Worm (Caenorhabditis elegans) whole organism, L2 larva: ENCODE measurements around the gene sym-4.

Experiments
- C34F6.9 ChIP-seq: fragments of 150-350 bp; optimal IDR thresholded peaks from 2 replicates; lab custom pipeline; 2014; ENCODE audit warnings: missing biosample characterization, missing genetic modification characterization
- F13H6.1 ChIP-seq: sonication (generic microtip); optimal IDR thresholded peaks from 2 replicates; lab custom pipeline; 2016; ENCODE audit warnings: missing genetic modification characterization, missing compliant biosample characterization
- R02D3.7 ChIP-seq: fragments of 150-350 bp; optimal IDR thresholded peaks from 2 replicates; lab custom pipeline; 2014; ENCODE audit warnings: missing biosample characterization, missing genetic modification characterization
- Y55F3AM.14 ChIP-seq: fragments of 200-800 bp; sonication (Bioruptor generic); optimal IDR thresholded peaks from 2 replicates; lab custom pipeline; 2018; ENCODE audit warnings: mild to moderate bottlenecking, missing genetic modification characterization, missing compliant biosample characterization
- ZK546.5 ChIP-seq: sonication (generic microtip); optimal IDR thresholded peaks from 2 replicates; lab custom pipeline; 2017; ENCODE audit warnings: missing biosample characterization, missing genetic modification characterization
- alr-1 ChIP-seq: fragments of 150-350 bp; optimal IDR thresholded peaks from 2 replicates; lab custom pipeline; 2014; ENCODE audit warnings: missing biosample characterization, missing genetic modification characterization
- aly-2 ChIP-seq: fragments of 150-350 bp; optimal IDR thresholded peaks from 2 replicates; lab custom pipeline; 2014; ENCODE audit warnings: missing biosample characterization, missing genetic modification characterization
- ama-1 ChIP-seq: fragments of 150-350 bp; optimal IDR thresholded peaks from 2 replicates; lab custom pipeline; 2018; ENCODE audit warnings: inconsistent platforms
- blmp-1 ChIP-seq: sonication (generic microtip); optimal IDR thresholded peaks from 2 replicates; lab custom pipeline; 2017; ENCODE audit warnings: missing genetic modification characterization, mild to moderate bottlenecking, missing compliant biosample characterization, antibody characterized with exemption, moderate library complexity; ENCODE audit not compliant: insufficient read depth
- ceh-16 ChIP-seq: fragments of 150-350 bp; optimal IDR thresholded peaks from 2 replicates; lab custom pipeline; 2014; ENCODE audit warnings: missing biosample characterization, missing genetic modification characterization
- ceh-82 ChIP-seq: fragments of 150-350 bp; optimal IDR thresholded peaks from 2 replicates; lab custom pipeline; 2014; ENCODE audit warnings: missing biosample characterization, missing genetic modification characterization
- crh-2 ChIP-seq: sonication (generic microtip); optimal IDR thresholded peaks from 2 replicates; lab custom pipeline; 2017; ENCODE audit warnings: missing biosample characterization, missing genetic modification characterization
- dmd-4 ChIP-seq: sonication (generic microtip); optimal IDR thresholded peaks from 2 replicates; lab custom pipeline; 2017; ENCODE audit warnings: missing biosample characterization, missing genetic modification characterization
- egl-27 ChIP-seq: sonication (generic microtip); optimal IDR thresholded peaks from 3 replicates; lab custom pipeline; 2017; ENCODE audit warnings: missing biosample characterization, missing genetic modification reagents, missing genetic modification characterization
- elt-1 ChIP-seq: fragments of 150-350 bp; optimal IDR thresholded peaks from 2 replicates; lab custom pipeline; 2014; ENCODE audit warnings: missing biosample characterization, missing genetic modification characterization
- elt-3 ChIP-seq: sonication (generic microtip); optimal IDR thresholded peaks from 2 replicates; lab custom pipeline; 2017; ENCODE audit warnings: missing biosample characterization, missing genetic modification characterization
- fos-1 ChIP-seq: fragments of 150-350 bp; optimal IDR thresholded peaks from 2 replicates; lab custom pipeline; 2014; ENCODE audit warnings: missing biosample characterization, missing genetic modification characterization
- gmeb-1 ChIP-seq: fragments of 150-350 bp; optimal IDR thresholded peaks from 2 replicates; lab custom pipeline; 2014; ENCODE audit warnings: missing biosample characterization, missing genetic modification characterization
- lin-11 ChIP-seq: fragments of 150-350 bp; sonication (generic microtip); optimal IDR thresholded peaks from 2 replicates; lab custom pipeline; 2014; ENCODE audit warnings: missing biosample characterization, missing genetic modification characterization, inconsistent platforms, mixed read lengths
- lin-13 ChIP-seq: fragments of 150-350 bp; optimal IDR thresholded peaks from 2 replicates; lab custom pipeline; 2014; ENCODE audit warnings: missing biosample characterization, missing genetic modification reagents, missing genetic modification characterization
- lin-39 ChIP-seq: fragments of 150-350 bp; optimal IDR thresholded peaks from 2 replicates; lab custom pipeline; 2014; ENCODE audit warnings: missing biosample characterization, missing genetic modification reagents, missing genetic modification characterization
- lsy-2 ChIP-seq, 2 experiments: fragments of 150-350 bp in 1 of 2; sonication (generic microtip) in 1 of 2; optimal IDR thresholded peaks; 2 replicates each; lab custom pipeline; 2014 to 2017; ENCODE audit warnings: missing biosample characterization in 2 of 2, missing genetic modification characterization in 2 of 2
- mab-5 ChIP-seq: fragments of 150-350 bp; optimal IDR thresholded peaks from 2 replicates; lab custom pipeline; 2014; ENCODE audit warnings: missing biosample characterization, missing genetic modification characterization
- mbf-1 ChIP-seq: sonication (generic microtip); optimal IDR thresholded peaks from 2 replicates; lab custom pipeline; 2017; ENCODE audit warnings: missing biosample characterization, missing genetic modification characterization
- mdl-1 ChIP-seq, 2 experiments: fragments of 150-350 bp in 1 of 2; sonication (generic microtip) in 1 of 2; optimal IDR thresholded peaks; 2 replicates each; lab custom pipeline; 2017; ENCODE audit warnings: missing biosample characterization in 2 of 2, missing genetic modification characterization in 2 of 2
- nhr-10 ChIP-seq: sonication (generic microtip); optimal IDR thresholded peaks from 2 replicates; lab custom pipeline; 2017; ENCODE audit warnings: missing biosample characterization, missing genetic modification characterization
- nhr-11 ChIP-seq: fragments of 150-350 bp; optimal IDR thresholded peaks from 2 replicates; lab custom pipeline; 2014; ENCODE audit warnings: missing biosample characterization, missing genetic modification characterization
- nhr-12 ChIP-seq: fragments of 150-350 bp; optimal IDR thresholded peaks from 2 replicates; lab custom pipeline; 2014; ENCODE audit warnings: missing biosample characterization, missing genetic modification characterization
- nhr-129 ChIP-seq: fragments of 150-350 bp; optimal IDR thresholded peaks from 2 replicates; lab custom pipeline; 2014; ENCODE audit warnings: missing biosample characterization, missing genetic modification characterization
- nhr-21 ChIP-seq: fragments of 150-350 bp; optimal IDR thresholded peaks from 2 replicates; lab custom pipeline; 2014; ENCODE audit warnings: missing biosample characterization, missing genetic modification characterization
- nhr-23 ChIP-seq: fragments of 150-350 bp; optimal IDR thresholded peaks from 2 replicates; lab custom pipeline; 2014; ENCODE audit warnings: missing biosample characterization, missing genetic modification reagents, missing genetic modification characterization
- nhr-237 ChIP-seq: fragments of 150-350 bp; optimal IDR thresholded peaks from 2 replicates; lab custom pipeline; 2014; ENCODE audit warnings: missing biosample characterization, missing genetic modification characterization
- nhr-25 ChIP-seq: fragments of 150-350 bp; sonication (generic microtip); optimal IDR thresholded peaks from 3 replicates; lab custom pipeline; 2014; ENCODE audit warnings: missing biosample characterization, missing genetic modification characterization
- nhr-6 ChIP-seq: fragments of 150-350 bp; optimal IDR thresholded peaks from 2 replicates; lab custom pipeline; 2014; ENCODE audit warnings: missing biosample characterization, missing genetic modification characterization
- nhr-77 ChIP-seq: fragments of 150-350 bp; optimal IDR thresholded peaks from 2 replicates; lab custom pipeline; 2014; ENCODE audit warnings: missing biosample characterization, missing genetic modification characterization
- peb-1 ChIP-seq: fragments of 150-350 bp; optimal IDR thresholded peaks from 2 replicates; lab custom pipeline; 2014; ENCODE audit warnings: missing biosample characterization, missing genetic modification characterization
- sem-4 ChIP-seq: fragments of 150-350 bp; optimal IDR thresholded peaks from 2 replicates; lab custom pipeline; 2014; ENCODE audit warnings: missing biosample characterization, missing genetic modification reagents, missing genetic modification characterization
- skn-1 ChIP-seq: sonication (generic microtip); optimal IDR thresholded peaks from 2 replicates; lab custom pipeline; 2017; ENCODE audit warnings: missing biosample characterization, missing genetic modification characterization
- sma-3 ChIP-seq: sonication (generic microtip); optimal IDR thresholded peaks from 2 replicates; lab custom pipeline; 2016; ENCODE audit warnings: missing genetic modification reagents, missing genetic modification characterization, missing compliant biosample characterization
- sma-9 ChIP-seq, 2 experiments: fragments of 150-350 bp in 1 of 2; sonication (generic microtip) in 1 of 2; optimal IDR thresholded peaks; 2 replicates each; lab custom pipeline; 2014 to 2016; ENCODE audit warnings: missing genetic modification characterization in 2 of 2, mild to moderate bottlenecking in 1 of 2, missing biosample characterization in 1 of 2, missing compliant biosample characterization in 1 of 2, missing genetic modification reagents in 1 of 2, moderate library complexity in 1 of 2
- snpc-4 ChIP-seq: fragments of 150-350 bp; optimal IDR thresholded peaks from 2 replicates; lab custom pipeline; 2014; ENCODE audit warnings: missing biosample characterization, missing genetic modification characterization
- unc-39 ChIP-seq: fragments of 150-350 bp; optimal IDR thresholded peaks from 2 replicates; lab custom pipeline; 2014; ENCODE audit warnings: missing biosample characterization, missing genetic modification characterization
- unc-55 ChIP-seq: fragments of 150-350 bp; sonication (generic microtip); optimal IDR thresholded peaks from 3 replicates; lab custom pipeline; 2014; ENCODE audit warnings: missing biosample characterization, missing genetic modification reagents, missing genetic modification characterization
- unc-62 ChIP-seq: fragments of 150-350 bp; optimal IDR thresholded peaks from 2 replicates; lab custom pipeline; 2014; ENCODE audit warnings: missing biosample characterization, missing genetic modification reagents, missing genetic modification characterization
- zag-1 ChIP-seq: fragments of 150-350 bp; optimal IDR thresholded peaks from 2 replicates; lab custom pipeline; 2014; ENCODE audit warnings: missing biosample characterization, missing genetic modification characterization
- ztf-1 ChIP-seq: fragments of 200-800 bp; sonication (Bioruptor generic); conservative IDR thresholded peaks from 2 replicates; pipeline ENCODE4 v1.3.6; 2022; ENCODE audit warnings: missing genetic modification characterization, missing compliant biosample characterization
- ztf-11 ChIP-seq: sonication (generic microtip); optimal IDR thresholded peaks from 2 replicates; lab custom pipeline; 2017; ENCODE audit warnings: missing biosample characterization, missing genetic modification characterization
- ztf-4 ChIP-seq: fragments of 150-350 bp; optimal IDR thresholded peaks from 2 replicates; lab custom pipeline; 2014; ENCODE audit warnings: missing biosample characterization, missing genetic modification characterization

The sym-4 gene

ce11 chrX:14169569-14170031 is at the start of gene sym-4:
Gene sym-4 (minus strand): TSS chrX:14169619.
- TF ChIP-seq ztf-1 (no peak), elt-3 (tag; lab: Kevin White, UChicago) (no peak), mbf-1 (tag; lab: Kevin White, UChicago) (no peak), unc-39 (tag; lab: Kevin White, UChicago) (no peak), ama-1 (lab: Kevin White, UChicago) (peak; percentile 30), nhr-21 (tag; lab: Kevin White, UChicago) (peak; percentile 94), lsy-2 (tag; optimal IDR thresholded peaks at IDR 0.05; lab: Kevin White, UChicago) (peak; percentile 35 to 90), R02D3.7 (tag; lab: Kevin White, UChicago) (no peak), C34F6.9 (peak; percentile 98), alr-1 (tag; lab: Kevin White, UChicago) (no peak), unc-62 (GFP tag; lab: Kevin White, UChicago) (no peak), Y55F3AM.14 (GFP tag; lab: Kevin White, UChicago) (peak; percentile 5), nhr-77 (tag; lab: Kevin White, UChicago) (peak; percentile 34), skn-1 (peak; percentile 8), lin-13 (GFP tag; lab: Kevin White, UChicago) (peak; percentile 92), nhr-25 (tag; lab: Kevin White, UChicago) (peak; percentile 91), mab-5 (peak; percentile 81), nhr-10 (peak; percentile 22), nhr-23 (tag; lab: Kevin White, UChicago) (no peak), nhr-129 (tag; lab: Kevin White, UChicago) (peak; percentile 97), dmd-4 (tag; lab: Kevin White, UChicago) (no peak), elt-1 (tag; lab: Kevin White, UChicago) (no peak), crh-2 (tag; lab: Kevin White, UChicago) (peak; percentile 96), mdl-1 (tag; optimal IDR thresholded peaks at IDR 0.05; lab: Kevin White, UChicago) (peak; percentile 55 to 88), sma-9 (GFP tag; optimal IDR thresholded peaks at IDR 0.05; lab: Kevin White, UChicago) (peak; percentile 93), sma-9 (tag; optimal IDR thresholded peaks at IDR 0.05; lab: Kevin White, UChicago) (no peak), gmeb-1 (tag; lab: Kevin White, UChicago) (peak; percentile 81), aly-2 (tag; lab: Kevin White, UChicago) (no peak), ZK546.5 (no peak), ceh-16 (tag; lab: Kevin White, UChicago) (no peak), egl-27 (peak; percentile 83), blmp-1 (peak; percentile 80), ztf-4 (tag; lab: Kevin White, UChicago) (peak; percentile 84), fos-1 (tag; lab: Kevin White, UChicago) (peak; percentile 99), sma-3 (peak; percentile 96), lin-11 (tag; lab: Kevin White, UChicago) (peak; percentile 74), nhr-12 (tag; lab: Kevin White, UChicago) (no peak), zag-1 (peak; percentile 92), lin-39 (tag; lab: Kevin White, UChicago) (no peak), nhr-6 (tag; lab: Kevin White, UChicago) (peak; percentile 76), nhr-237 (tag; lab: Kevin White, UChicago) (peak; percentile 34), sem-4 (tag; lab: Kevin White, UChicago) (peak; percentile 87), unc-55 (GFP tag; lab: Kevin White, UChicago) (peak; percentile 96), nhr-11 (tag; lab: Kevin White, UChicago) (peak; percentile 51), F13H6.1 (tag; lab: Kevin White, UChicago) (peak; percentile 90), ceh-82 (tag; lab: Kevin White, UChicago) (peak; percentile 32), ztf-11 (tag; lab: Kevin White, UChicago) (no peak), snpc-4 (tag; lab: Kevin White, UChicago) (peak; percentile 78), peb-1 (peak; percentile 12)
